Fruit fly (Drosophila melanogaster): ENCODE measurements around the gene ND-75.

ND-75 gene

dm6 chrX:8198935-8199580 lies 52.4 kb downstream of the ND-75 start (continued):
- no peak for TF ChIP-seq CG6254 (GFP tag; optimal IDR thresholded peaks at IDR 0.05)
- peak; percentile 4 for TF ChIP-seq PHDP (tag; optimal IDR thresholded peaks at IDR 0.05)
- no peak for TF ChIP-seq CG2875 (GFP tag; optimal IDR thresholded peaks at IDR 0.05)
- TF ChIP-seq CG12299 (tag; optimal IDR thresholded peaks at IDR 0.05) = peak; percentile 5
- TF ChIP-seq Ets97D (GFP tag; optimal IDR thresholded peaks at IDR 0.05) = no peak
- no peak for TF ChIP-seq ERR (GFP tag; optimal IDR thresholded peaks at IDR 0.05)
- peak; percentile 65 for TF ChIP-seq CG34376 (GFP tag; optimal IDR thresholded peaks at IDR 0.05)
- TF ChIP-seq Pdp1 (GFP tag; optimal IDR thresholded peaks at IDR 0.05) = peak in 1 of 2 experiments; percentile 42
- peak; percentile 14 for TF ChIP-seq Blimp-1 (GFP tag; optimal IDR thresholded peaks at IDR 0.05)
- TF ChIP-seq Nf-YB (GFP tag; optimal IDR thresholded peaks at IDR 0.05) = peak; percentile 28
- TF ChIP-seq CG8478 (optimal IDR thresholded peaks at IDR 0.05) = no peak
- TF ChIP-seq Dll (GFP tag; IDR thresholded peaks at IDR 0.05; ENCODE audit: partially characterized antibody) = no peak
- no peak for TF ChIP-seq Scr (GFP tag; IDR thresholded peaks at IDR 0.05; ENCODE audit: partially characterized antibody)
- peak; percentile 81 for TF ChIP-seq GATAe (GFP tag; conservative IDR thresholded peaks at IDR 0.05)
- no peak for TF ChIP-seq CG30403 (GFP tag; optimal IDR thresholded peaks at IDR 0.05)
- TF ChIP-seq CG10366 (GFP tag; IDR thresholded peaks at IDR 0.05) = no peak
- no peak for TF ChIP-seq abd-A (tag; optimal IDR thresholded peaks at IDR 0.05)
- TF ChIP-seq lola (GFP tag; optimal IDR thresholded peaks at IDR 0.05) = no peak
- no peak for TF ChIP-seq trh (GFP tag; optimal IDR thresholded peaks at IDR 0.05)
- no peak for TF ChIP-seq Med (GFP tag)
- TF ChIP-seq CG15073 (GFP tag; optimal IDR thresholded peaks at IDR 0.05) = no peak
- TF ChIP-seq kay (GFP tag; optimal IDR thresholded peaks at IDR 0.05) = peak; percentile 37
- TF ChIP-seq Hr39 (optimal IDR thresholded peaks at IDR 0.05) = no peak
- peak; percentile 14 for TF ChIP-seq oc (tag; optimal IDR thresholded peaks at IDR 0.05)
- TF ChIP-seq en (GFP tag; optimal IDR thresholded peaks at IDR 0.05) = no peak
- TF ChIP-seq CG14965 (GFP tag; optimal IDR thresholded peaks at IDR 0.05; ENCODE audit: borderline replicate concordance) = no peak
- peak; percentile 35 for TF ChIP-seq HmgZ (tag; optimal IDR thresholded peaks at IDR 0.05)
- TF ChIP-seq odd (GFP tag; optimal IDR thresholded peaks at IDR 0.05) = peak; percentile 24
- TF ChIP-seq CG3847 (GFP tag; IDR thresholded peaks at IDR 0.05) = no peak
- no peak for TF ChIP-seq amos (GFP tag; IDR thresholded peaks at IDR 0.05; ENCODE audit: partially characterized antibody)
- TF ChIP-seq HLH4C (GFP tag; IDR thresholded peaks at IDR 0.05; ENCODE audit: partially characterized antibody) = no peak
- TF ChIP-seq peb (GFP tag; IDR thresholded peaks at IDR 0.05) = no peak
- TF ChIP-seq Fer1 (GFP tag; optimal IDR thresholded peaks at IDR 0.05) = peak; percentile 7
- TF ChIP-seq shn (GFP tag; optimal IDR thresholded peaks at IDR 0.05) = no peak
- no peak for TF ChIP-seq crp (GFP tag; optimal IDR thresholded peaks at IDR 0.05)
- TF ChIP-seq CG4360 (GFP tag; IDR thresholded peaks at IDR 0.05) = no peak
- TF ChIP-seq Jarid2 (GFP tag; optimal IDR thresholded peaks at IDR 0.05) = no peak
- TF ChIP-seq CG43689 (GFP tag; IDR thresholded peaks at IDR 0.05) = no peak
- TF ChIP-seq sob (GFP tag; IDR thresholded peaks at IDR 0.05) = 0 out of 2 replicates have a peak, but pooled peaks have one; percentile 8
- peak; percentile 24 for TF ChIP-seq CG18619 (GFP tag; optimal IDR thresholded peaks at IDR 0.05)
- peak; percentile 12 for TF ChIP-seq HHEX (GFP tag; optimal IDR thresholded peaks at IDR 0.05)
- no peak for TF ChIP-seq CG2712 (tag; optimal IDR thresholded peaks at IDR 0.05)
- TF ChIP-seq fd96Cb (tag; optimal IDR thresholded peaks at IDR 0.05) = no peak
- no peak for TF ChIP-seq Bteb2 (GFP tag; optimal IDR thresholded peaks at IDR 0.05)
- TF ChIP-seq Adf1 (GFP tag; IDR thresholded peaks at IDR 0.05) = peak; percentile 32; the same call in 1 of the 2 replicates
- no peak for TF ChIP-seq CG11696 (GFP tag; IDR thresholded peaks at IDR 0.05)
- TF ChIP-seq CG1024 (GFP tag; IDR thresholded peaks at IDR 0.05) = no peak
- TF ChIP-seq Gsc (GFP tag; IDR thresholded peaks at IDR 0.05) = no peak
- no peak for TF ChIP-seq CG4854 (GFP tag; optimal IDR thresholded peaks at IDR 0.05)
- peak; percentile 95 for TF ChIP-seq sqz (GFP tag; optimal IDR thresholded peaks at IDR 0.05)
